Fruit fly (Drosophila melanogaster) whole organism, embryonic: ENCODE results near the gene CG33306.

Experiments used
- CG12942 ChIP-seq: fragments of 200-800 bp; sonication (Bioruptor generic); optimal IDR thresholded peaks from 3 replicates; lab custom pipeline; 2016; ENCODE audit warnings: missing biosample characterization, missing genetic modification characterization
- CG6689 ChIP-seq: fragments of 200-800 bp; sonication (Bioruptor generic); IDR thresholded peaks from 2 replicates; pipeline ENCODE4 v1.3.6; 2022; ENCODE audit warnings: missing biosample characterization, missing genetic modification characterization
- Eip74EF ChIP-seq, 2 experiments: fragments of 200-800 bp in 1 of 2; fragments of >200 bp in 1 of 2; sonication (Bioruptor generic) in 1 of 2; optimal IDR thresholded peaks; 2 replicates each; lab custom pipeline; 2017 to 2019; ENCODE audit warnings: missing biosample characterization in 2 of 2, missing genetic modification characterization in 2 of 2, mild to moderate bottlenecking in 1 of 2, moderate library complexity in 1 of 2
- Ssrp ChIP-seq: fragments of 200-800 bp; sonication (Bioruptor generic); optimal IDR thresholded peaks from 2 replicates; lab custom pipeline; 2018; ENCODE audit warnings: missing biosample characterization, mild to moderate bottlenecking, missing genetic modification characterization, moderate library complexity
- ranshi ChIP-seq: fragments of 200-800 bp; sonication (Bioruptor generic); IDR thresholded peaks from 2 replicates; pipeline ENCODE4 v1.3.6; 2022; ENCODE audit warnings: missing biosample characterization, missing genetic modification characterization
- rib ChIP-seq: fragments of 200-800 bp; sonication (Bioruptor generic); IDR thresholded peaks from 2 replicates; pipeline ENCODE4 v1.3.6; 2022; ENCODE audit warnings: missing biosample characterization, missing genetic modification characterization

DNA sequence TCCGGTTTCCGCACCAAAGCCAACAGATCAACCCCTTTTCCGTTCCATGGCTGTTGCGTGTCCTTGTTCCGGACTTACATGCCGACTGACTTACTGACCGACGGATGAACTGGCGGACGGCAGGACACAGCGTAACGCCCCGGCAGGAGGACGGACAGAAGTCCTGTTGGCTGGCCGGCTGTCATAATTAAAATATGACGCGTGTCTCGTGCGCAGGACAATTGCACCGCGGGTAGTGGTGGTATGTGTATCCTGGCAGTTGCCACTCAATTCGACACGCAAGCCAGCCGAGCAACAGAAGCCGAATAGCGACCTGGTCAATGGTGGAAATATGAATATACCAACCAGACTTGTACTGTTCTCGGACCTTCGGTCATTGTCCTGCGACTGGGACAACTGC, 25.9 kb upstream of the CG33306 start:
- TF ChIP-seq rib (GFP tag; lab: Robert Waterston, UW) (no peak), Eip74EF (GFP tag; optimal IDR thresholded peaks at IDR 0.05; lab: Kevin White, UChicago) (no peak), ranshi (GFP tag; lab: Robert Waterston, UW) (no peak), Ssrp (tag; lab: Kevin White, UChicago) (no peak), CG12942 (GFP tag; lab: Kevin White, UChicago) (no peak), CG6689 (GFP tag; lab: Robert Waterston, UW) (no peak)
